Fruit fly (Drosophila melanogaster) whole organism, embryonic: Measurements from ENCODE around the gene Lcp65Ae.
A peak's percentile ranks its signal among the peaks of the same experiment; 100 is the strongest.

Experiments
- Awh ChIP-seq: fragments of 200-800 bp; sonication (Bioruptor generic); IDR thresholded peaks from 2 replicates; pipeline ENCODE4, ENCODE4 v1.3.6; 2022; ENCODE audit warnings: missing biosample characterization, missing genetic modification characterization
- CG10979 ChIP-seq: fragments of 200-800 bp; sonication (Bioruptor generic); optimal IDR thresholded peaks from 2 replicates; lab custom pipeline; 2018; ENCODE audit warnings: missing biosample characterization, mild to moderate bottlenecking, missing genetic modification characterization, moderate library complexity
- CG11093 ChIP-seq: fragments of 200-800 bp; sonication (Bioruptor generic); IDR thresholded peaks from 3 replicates; pipeline ENCODE4 v1.3.6; 2022; ENCODE audit warnings: missing biosample characterization, missing genetic modification characterization
- CG12299 ChIP-seq: fragments of 200-800 bp; sonication (Bioruptor generic); optimal IDR thresholded peaks from 2 replicates; lab custom pipeline; 2018; ENCODE audit warnings: missing biosample characterization, mild to moderate bottlenecking, missing genetic modification characterization
- CG12744 ChIP-seq: fragments of 200-800 bp; sonication (Bioruptor generic); optimal IDR thresholded peaks from 2 replicates; lab custom pipeline; 2016; ENCODE audit warnings: missing biosample characterization, missing genetic modification characterization
- CG12769 ChIP-seq: fragments of 200-800 bp; sonication (Bioruptor generic); optimal IDR thresholded peaks from 2 replicates; lab custom pipeline; 2019; ENCODE audit warnings: missing biosample characterization, mild to moderate bottlenecking, missing genetic modification characterization, moderate library complexity
- CG13624 ChIP-seq: fragments of 200-800 bp; sonication (Bioruptor generic); optimal IDR thresholded peaks from 2 replicates; lab custom pipeline; 2016; ENCODE audit warnings: missing biosample characterization, missing genetic modification characterization
- CG13894 ChIP-seq: fragments of 200-800 bp; sonication (Bioruptor generic); optimal IDR thresholded peaks from 3 replicates; lab custom pipeline; 2018; ENCODE audit warnings: missing biosample characterization, mild to moderate bottlenecking, missing genetic modification characterization, moderate library complexity
- CG14965 ChIP-seq: fragments of 200-800 bp; sonication (Bioruptor generic); optimal IDR thresholded peaks from 2 replicates; lab custom pipeline; 2016; ENCODE audit warnings: missing biosample characterization, missing genetic modification characterization, borderline replicate concordance
- CG15601 ChIP-seq: fragments of 200-800 bp; sonication (Bioruptor generic); optimal IDR thresholded peaks from 3 replicates; lab custom pipeline; 2019; ENCODE audit warnings: missing biosample characterization, mild to moderate bottlenecking, missing genetic modification characterization, moderate library complexity
- CG16779 ChIP-seq: fragments of 200-800 bp; sonication (Bioruptor generic); IDR thresholded peaks from 2 replicates; pipeline ENCODE4 v1.3.6; 2022; ENCODE audit warnings: missing biosample characterization, missing genetic modification characterization
- CG16863 ChIP-seq: fragments of 200-800 bp; sonication (Bioruptor generic); optimal IDR thresholded peaks from 3 replicates; lab custom pipeline; 2016; ENCODE audit warnings: missing biosample characterization, missing genetic modification characterization
- CG1792 ChIP-seq: fragments of 200-800 bp; sonication (Bioruptor generic); optimal IDR thresholded peaks from 2 replicates; lab custom pipeline; 2016; ENCODE audit warnings: missing biosample characterization, missing genetic modification characterization
- CG18476 ChIP-seq: fragments of 200-800 bp; sonication (Bioruptor generic); optimal IDR thresholded peaks from 2 replicates; lab custom pipeline; 2016; ENCODE audit warnings: missing biosample characterization, mild to moderate bottlenecking, missing genetic modification characterization
- CG3407 ChIP-seq: fragments of 200-800 bp; sonication (Bioruptor generic); optimal IDR thresholded peaks from 2 replicates; lab custom pipeline; 2018; ENCODE audit warnings: missing biosample characterization, mild to moderate bottlenecking, missing genetic modification characterization
- CG7928 ChIP-seq: fragments of 200-800 bp; sonication (Bioruptor generic); optimal IDR thresholded peaks from 2 replicates; lab custom pipeline; 2017; ENCODE audit warnings: missing biosample characterization, mild to moderate bottlenecking, missing genetic modification characterization
- CG8290 ChIP-seq, 3 experiments: fragments of 200-800 bp; sonication (Bioruptor generic); optimal IDR thresholded peaks; 2 replicates each; lab custom pipeline; 2016 to 2019; ENCODE audit warnings: missing biosample characterization in 3 of 3, missing genetic modification characterization in 3 of 3, mild to moderate bottlenecking in 2 of 3, moderate library complexity in 1 of 3
- CG8765 ChIP-seq: fragments of 200-800 bp; sonication (Bioruptor generic); IDR thresholded peaks from 2 replicates; pipeline ENCODE4 v1.3.6; 2022; ENCODE audit warnings: missing biosample characterization, missing genetic modification characterization
- CG8924 ChIP-seq: fragments of 200-800 bp; optimal IDR thresholded peaks from 3 replicates; lab custom pipeline; 2019; ENCODE audit warnings: missing biosample characterization, mild to moderate bottlenecking, missing genetic modification characterization, moderate library complexity
- CG9797 ChIP-seq: fragments of 200-800 bp; sonication (Bioruptor generic); optimal IDR thresholded peaks from 3 replicates; lab custom pipeline; 2018; ENCODE audit warnings: missing biosample characterization, mild to moderate bottlenecking, missing genetic modification characterization
- D19B ChIP-seq: fragments of 200-800 bp; sonication (Bioruptor generic); optimal IDR thresholded peaks from 2 replicates; lab custom pipeline; 2017; ENCODE audit warnings: missing biosample characterization, mild to moderate bottlenecking, missing genetic modification characterization
- Elba2 ChIP-seq: fragments of 200-800 bp; sonication (Bioruptor generic); optimal IDR thresholded peaks from 3 replicates; lab custom pipeline; 2016; ENCODE audit warnings: missing biosample characterization, missing genetic modification characterization
- Fer3 ChIP-seq: fragments of 200-800 bp; sonication (Bioruptor generic); optimal IDR thresholded peaks from 2 replicates; lab custom pipeline; 2018; ENCODE audit warnings: missing biosample characterization, mild to moderate bottlenecking, missing genetic modification characterization, moderate library complexity
- HLH54F ChIP-seq: fragments of 200-800 bp; sonication (Bioruptor generic); optimal IDR thresholded peaks from 3 replicates; lab custom pipeline; 2016; ENCODE audit warnings: missing biosample characterization, missing genetic modification characterization
- Hr78 ChIP-seq, 2 experiments: fragments of 200-800 bp in 1 of 2; fragments of >200 bp in 1 of 2; sonication (Bioruptor generic) in 1 of 2; optimal IDR thresholded peaks; 2 replicates each; lab custom pipeline; 2017 to 2019; ENCODE audit warnings: missing biosample characterization in 2 of 2, missing genetic modification characterization in 2 of 2, mild to moderate bottlenecking in 1 of 2, moderate library complexity in 1 of 2
- Jarid2 ChIP-seq: fragments of 200-800 bp; sonication (Bioruptor generic); optimal IDR thresholded peaks from 3 replicates; lab custom pipeline; 2017; ENCODE audit warnings: mild to moderate bottlenecking, missing biosample characterization, missing genetic modification reagents, missing genetic modification characterization
- Lhr ChIP-seq: fragments of 200-800 bp; sonication (Bioruptor generic); optimal IDR thresholded peaks from 3 replicates; lab custom pipeline; 2017; ENCODE audit warnings: mild to moderate bottlenecking, missing biosample characterization, missing genetic modification reagents, missing genetic modification characterization
- Lpt ChIP-seq: fragments of >200 bp; optimal IDR thresholded peaks from 2 replicates; lab custom pipeline; 2018; ENCODE audit warnings: missing biosample characterization, missing genetic modification characterization
- Max ChIP-seq: fragments of 200-800 bp; sonication (Bioruptor generic); optimal IDR thresholded peaks from 2 replicates; lab custom pipeline; 2016; ENCODE audit warnings: missing biosample characterization, mild to moderate bottlenecking, missing genetic modification characterization
- Myb ChIP-seq: fragments of 200-800 bp; sonication (Bioruptor generic); optimal IDR thresholded peaks from 2 replicates; lab custom pipeline; 2016; ENCODE audit warnings: missing biosample characterization, missing genetic modification characterization
- Side ChIP-seq: fragments of 200-800 bp; sonication (Bioruptor generic); optimal IDR thresholded peaks from 2 replicates; lab custom pipeline; 2016; ENCODE audit warnings: missing biosample characterization, missing genetic modification characterization
- Sry-β ChIP-seq: fragments of 200-800 bp; sonication (Bioruptor generic); optimal IDR thresholded peaks from 2 replicates; lab custom pipeline; 2018; ENCODE audit warnings: missing biosample characterization, mild to moderate bottlenecking, missing genetic modification characterization, moderate library complexity
- Sry-δ ChIP-seq: fragments of 200-800 bp; sonication (Bioruptor generic); optimal IDR thresholded peaks from 2 replicates; lab custom pipeline; 2016; ENCODE audit warnings: missing biosample characterization, missing genetic modification characterization
- Ssrp ChIP-seq: fragments of 200-800 bp; sonication (Bioruptor generic); optimal IDR thresholded peaks from 2 replicates; lab custom pipeline; 2018; ENCODE audit warnings: missing biosample characterization, mild to moderate bottlenecking, missing genetic modification characterization, moderate library complexity
- Xrp1 ChIP-seq: fragments of 200-800 bp; sonication (Bioruptor generic); IDR thresholded peaks from 2 replicates; pipeline ENCODE4 v1.3.6; 2022; ENCODE audit warnings: missing biosample characterization, missing genetic modification characterization
- ab ChIP-seq: fragments of 200-800 bp; sonication (Bioruptor generic); optimal IDR thresholded peaks from 2 replicates; lab custom pipeline; 2016; ENCODE audit warnings: missing biosample characterization, missing genetic modification characterization
- bbx ChIP-seq: fragments of 200-800 bp; sonication (Bioruptor generic); IDR thresholded peaks from 2 replicates; pipeline ENCODE4 v1.3.6; 2022; ENCODE audit warnings: missing biosample characterization, missing genetic modification characterization; ENCODE audit not compliant: partially characterized antibody
- cg ChIP-seq: fragments of 200-800 bp; sonication (Bioruptor generic); optimal IDR thresholded peaks from 3 replicates; lab custom pipeline; 2019; ENCODE audit warnings: missing biosample characterization, mild to moderate bottlenecking, missing genetic modification characterization, moderate library complexity
- chn ChIP-seq: fragments of 200-800 bp; sonication (Bioruptor generic); optimal IDR thresholded peaks from 2 replicates; lab custom pipeline; 2016; ENCODE audit warnings: missing biosample characterization, missing genetic modification characterization
- ci ChIP-seq: fragments of 200-800 bp; sonication (Bioruptor generic); IDR thresholded peaks from 3 replicates; pipeline ENCODE4 v1.3.6; 2022; ENCODE audit warnings: missing biosample characterization, missing genetic modification characterization
- croc ChIP-seq: fragments of 200-800 bp; sonication (Bioruptor generic); conservative IDR thresholded peaks from 3 replicates; pipeline ENCODE4 v1.3.6; 2022; ENCODE audit warnings: missing biosample characterization, missing genetic modification characterization
- dmrt99B ChIP-seq: fragments of 200-800 bp; sonication (Bioruptor generic); optimal IDR thresholded peaks from 2 replicates; lab custom pipeline; 2018; ENCODE audit warnings: missing biosample characterization, mild to moderate bottlenecking, missing genetic modification characterization, moderate library complexity
- esg ChIP-seq: fragments of 200-800 bp; sonication (Bioruptor generic); conservative IDR thresholded peaks from 2 replicates; pipeline ENCODE4 v1.3.6; 2022; ENCODE audit warnings: missing biosample characterization, missing genetic modification characterization
- fu2 ChIP-seq: fragments of 200-800 bp; sonication (Bioruptor generic); optimal IDR thresholded peaks from 2 replicates; lab custom pipeline; 2016; ENCODE audit warnings: missing biosample characterization, missing genetic modification characterization
- gem ChIP-seq: fragments of 200-800 bp; sonication (Bioruptor generic); optimal IDR thresholded peaks from 2 replicates; lab custom pipeline; 2019; ENCODE audit warnings: missing biosample characterization, mild to moderate bottlenecking, missing genetic modification characterization, moderate library complexity
- h ChIP-seq: fragments of >200 bp; optimal IDR thresholded peaks from 2 replicates; lab custom pipeline; 2017
- insv ChIP-seq, 2 experiments: fragments of 200-800 bp; sonication (Bioruptor generic); optimal IDR thresholded peaks; 3 replicates each; lab custom pipeline; 2016 to 2018; ENCODE audit warnings: missing biosample characterization in 2 of 2, missing genetic modification characterization in 2 of 2
- maf-S ChIP-seq: fragments of 200-800 bp; sonication (Bioruptor generic); optimal IDR thresholded peaks from 2 replicates; lab custom pipeline; 2016; ENCODE audit warnings: missing biosample characterization, missing genetic modification characterization
- tx ChIP-seq: fragments of 200-800 bp; sonication (Bioruptor generic); optimal IDR thresholded peaks from 2 replicates; lab custom pipeline; 2016; ENCODE audit warnings: missing biosample characterization, missing genetic modification characterization
- wor ChIP-seq: fragments of 200-800 bp; sonication (Bioruptor generic); IDR thresholded peaks from 2 replicates; pipeline ENCODE4 v1.3.6; 2022; ENCODE audit warnings: missing biosample characterization, missing genetic modification characterization
- zfh2 ChIP-seq: fragments of 200-800 bp; sonication (Bioruptor generic); optimal IDR thresholded peaks from 2 replicates; lab custom pipeline; 2016; ENCODE audit warnings: missing biosample characterization, missing genetic modification characterization

The Lcp65Ae gene

dm6 chr3L:6094697-6095096 lies 43.2 kb downstream of the Lcp65Ae start, which contains the start of the genes CG10467 and loj (continued):
- TF ChIP-seq CG18476 (GFP tag; lab: Kevin White, UChicago) (peak; percentile 83), bbx (GFP tag; lab: Robert Waterston, UW) (peak; percentile 58), tx (peak; percentile 80), CG7928 (GFP tag; lab: Kevin White, UChicago) (peak; percentile 75), maf-S (GFP tag; lab: Kevin White, UChicago) (peak; percentile 69), CG13624 (peak; percentile 85), zfh2 (GFP tag; lab: Kevin White, UChicago) (peak; percentile 87), Xrp1 (GFP tag; lab: Robert Waterston, UW) (peak; percentile 97), croc (GFP tag; lab: Robert Waterston, UW) (peak; percentile 97), Awh (GFP tag; lab: Robert Waterston, UW) (peak; percentile 91), dmrt99B (tag; lab: Kevin White, UChicago) (peak; percentile 93), fu2 (GFP tag; lab: Kevin White, UChicago) (peak; percentile 76), Lpt (GFP tag; lab: Kevin White, UChicago) (no peak), cg (no peak), CG15601 (peak; percentile 93), CG8290 (GFP tag; optimal IDR thresholded peaks at IDR 0.05; lab: Kevin White, UChicago) (peak; percentile 90), CG8290 (tag; optimal IDR thresholded peaks at IDR 0.05; lab: Kevin White, UChicago) (peak in 1 of 2 experiments; percentile 67), Sry-β (GFP tag; lab: Kevin White, UChicago) (peak; percentile 37), Hr78 (GFP tag; optimal IDR thresholded peaks at IDR 0.05; lab: Kevin White, UChicago) (no peak), Fer3 (peak; percentile 97), Side (GFP tag; lab: Kevin White, UChicago) (peak; percentile 56), ci (GFP tag; lab: Robert Waterston, UW) (peak; percentile 94), CG3407 (GFP tag; lab: Kevin White, UChicago) (peak; percentile 84), Myb (GFP tag; lab: Kevin White, UChicago) (peak; percentile 64), gem (tag; lab: Kevin White, UChicago) (peak; percentile 98), CG8765 (GFP tag; lab: Robert Waterston, UW) (peak; percentile 95), Sry-δ (GFP tag; lab: Kevin White, UChicago) (peak; percentile 91), CG1792 (GFP tag; lab: Kevin White, UChicago) (peak; percentile 65), ab (GFP tag; lab: Kevin White, UChicago) (peak; percentile 56), CG12769 (tag; lab: Kevin White, UChicago) (no peak), chn (GFP tag; lab: Kevin White, UChicago) (peak; percentile 91), CG10979 (tag; lab: Kevin White, UChicago) (peak; percentile 94), CG13894 (tag; lab: Kevin White, UChicago) (peak; percentile 93), CG16863 (GFP tag; lab: Kevin White, UChicago) (peak; percentile 67), Ssrp (tag; lab: Kevin White, UChicago) (peak; percentile 98), wor (GFP tag; lab: Robert Waterston, UW) (peak; percentile 95), Lhr (GFP tag; lab: Kevin White, UChicago) (peak; percentile 90), CG12299 (tag; lab: Kevin White, UChicago) (peak; percentile 81), Jarid2 (GFP tag; lab: Kevin White, UChicago) (peak; percentile 67), CG16779 (GFP tag; lab: Robert Waterston, UW) (peak; percentile 88), CG9797 (GFP tag; lab: Kevin White, UChicago) (peak; percentile 47), Max (GFP tag; lab: Kevin White, UChicago) (peak; percentile 92), CG11093 (GFP tag; lab: Robert Waterston, UW) (peak; percentile 97), insv (GFP tag; optimal IDR thresholded peaks at IDR 0.05; lab: Kevin White, UChicago) (peak in 1 of 2 experiments; percentile 63), D19B (GFP tag; lab: Kevin White, UChicago) (peak; percentile 81), esg (GFP tag; lab: Robert Waterston, UW) (peak; percentile 98), HLH54F (GFP tag; lab: Kevin White, UChicago) (peak; percentile 86), CG8924 (peak; percentile 96), CG14965 (GFP tag; lab: Kevin White, UChicago) (no peak), h (lab: Kevin White, UChicago) (no peak), Elba2 (GFP tag; lab: Kevin White, UChicago) (peak; percentile 61), CG12744 (GFP tag; lab: Kevin White, UChicago) (peak; percentile 66)
